Worm (Caenorhabditis elegans): Measurements from ENCODE around the gene C01G10.7.

The C01G10.7 gene

ce11 chrV:15058965-15059364, 26.6 kb upstream of the C01G10.7 start:
- no peak for TF ChIP-seq klf-2 (GFP tag; conservative IDR thresholded peaks at IDR 0.05)
- TF ChIP-seq T22C8.4 (GFP tag; IDR thresholded peaks at IDR 0.05): no peak
- no peak for TF ChIP-seq med-1 (GFP tag; optimal IDR thresholded peaks at IDR 0.05; ENCODE audit: insufficient read depth)
- no peak for TF ChIP-seq ref-1 (GFP tag; conservative IDR thresholded peaks at IDR 0.05)
- TF ChIP-seq cog-1 (tag; optimal IDR thresholded peaks at IDR 0.05): no peak
- no peak for TF ChIP-seq ztf-23 (GFP tag; IDR thresholded peaks at IDR 0.05)
- TF ChIP-seq ztf-29 (GFP tag; IDR thresholded peaks at IDR 0.05): no peak
- no peak for TF ChIP-seq flt-1 (GFP tag; IDR thresholded peaks at IDR 0.05)
- no peak for TF ChIP-seq tab-1 (GFP tag; IDR thresholded peaks at IDR 0.05)

ce11 chrV:15059534-15059933, 26.0 kb upstream of the C01G10.7 start, which contains the start of the genes mcm-3 and C25D7.15:
TSS of gene mcm-3 (minus strand) at chrV:15059599.
TSS of gene C25D7.15 (plus strand) at chrV:15059808.
- TF ChIP-seq tab-1 (GFP tag; IDR thresholded peaks at IDR 0.05) (no peak), klf-2 (GFP tag; conservative IDR thresholded peaks at IDR 0.05) (no peak), med-1 (GFP tag; optimal IDR thresholded peaks at IDR 0.05; ENCODE audit: insufficient read depth) (no peak), ztf-29 (GFP tag; IDR thresholded peaks at IDR 0.05) (no peak), T22C8.4 (GFP tag; IDR thresholded peaks at IDR 0.05) (no peak), ref-1 (GFP tag; conservative IDR thresholded peaks at IDR 0.05) (no peak), cog-1 (tag; optimal IDR thresholded peaks at IDR 0.05) (no peak), flt-1 (GFP tag; IDR thresholded peaks at IDR 0.05) (no peak), ztf-23 (GFP tag; IDR thresholded peaks at IDR 0.05) (no peak)

ce11 chrV:15060595-15060994, 25.0 kb upstream of the C01G10.7 start:
- TF ChIP-seq med-1 (GFP tag; optimal IDR thresholded peaks at IDR 0.05; ENCODE audit: insufficient read depth) (no peak), ztf-29 (GFP tag; IDR thresholded peaks at IDR 0.05) (no peak), tab-1 (GFP tag; IDR thresholded peaks at IDR 0.05) (no peak), klf-2 (GFP tag; conservative IDR thresholded peaks at IDR 0.05) (no peak), flt-1 (GFP tag; IDR thresholded peaks at IDR 0.05) (no peak), cog-1 (tag; optimal IDR thresholded peaks at IDR 0.05) (no peak), T22C8.4 (GFP tag; IDR thresholded peaks at IDR 0.05) (no peak), ref-1 (GFP tag; conservative IDR thresholded peaks at IDR 0.05) (no peak), ztf-23 (GFP tag; IDR thresholded peaks at IDR 0.05) (no peak)

- TF ChIP-seq ztf-29 (GFP tag; IDR thresholded peaks at IDR 0.05): no peak
- no peak for TF ChIP-seq cog-1 (tag; optimal IDR thresholded peaks at IDR 0.05)
- no peak for TF ChIP-seq klf-2 (GFP tag; conservative IDR thresholded peaks at IDR 0.05)
- no peak for TF ChIP-seq ztf-23 (GFP tag; IDR thresholded peaks at IDR 0.05)
- TF ChIP-seq tab-1 (GFP tag; IDR thresholded peaks at IDR 0.05): no peak
- no peak for TF ChIP-seq flt-1 (GFP tag; IDR thresholded peaks at IDR 0.05)
- TF ChIP-seq T22C8.4 (GFP tag; IDR thresholded peaks at IDR 0.05): no peak
- no peak for TF ChIP-seq ref-1 (GFP tag; conservative IDR thresholded peaks at IDR 0.05)
- TF ChIP-seq med-1 (GFP tag; optimal IDR thresholded peaks at IDR 0.05; ENCODE audit: insufficient read depth): no peak
These were observed 21.6 kb upstream of the C01G10.7 start, which contains the start of gene rap-2 for ce11 chrV:15063987-15064386. TSS of gene rap-2 (minus strand) at chrV:15064087.

- TF ChIP-seq med-1 (GFP tag; optimal IDR thresholded peaks at IDR 0.05; ENCODE audit: insufficient read depth) (no peak), T22C8.4 (GFP tag; IDR thresholded peaks at IDR 0.05) (peak; percentile 82)
These were observed 20.3 kb upstream of the C01G10.7 start, which contains the start of gene C25D7.9 for ce11 chrV:15065068-15065744. TSS of gene C25D7.9 (plus strand) at chrV:15065135.

ce11 chrV:15065837-15066348, 19.7 kb upstream of the C01G10.7 start, which contains the start of gene otub-1:
TSS of gene otub-1 (plus strand) at chrV:15066298.
- TF ChIP-seq ztf-29 (GFP tag; IDR thresholded peaks at IDR 0.05): no peak
- TF ChIP-seq flt-1 (GFP tag; IDR thresholded peaks at IDR 0.05): no peak
- TF ChIP-seq med-1 (GFP tag; optimal IDR thresholded peaks at IDR 0.05; ENCODE audit: insufficient read depth): no peak
- no peak for TF ChIP-seq ref-1 (GFP tag; conservative IDR thresholded peaks at IDR 0.05)
- TF ChIP-seq ztf-23 (GFP tag; IDR thresholded peaks at IDR 0.05): no peak
- no peak for TF ChIP-seq tab-1 (GFP tag; IDR thresholded peaks at IDR 0.05)
- no peak for TF ChIP-seq T22C8.4 (GFP tag; IDR thresholded peaks at IDR 0.05)
- TF ChIP-seq klf-2 (GFP tag; conservative IDR thresholded peaks at IDR 0.05): no peak
- TF ChIP-seq cog-1 (tag; optimal IDR thresholded peaks at IDR 0.05): no peak

- no peak for TF ChIP-seq ref-1 (GFP tag; conservative IDR thresholded peaks at IDR 0.05)
- no peak for TF ChIP-seq tab-1 (GFP tag; IDR thresholded peaks at IDR 0.05)
- TF ChIP-seq klf-2 (GFP tag; conservative IDR thresholded peaks at IDR 0.05): no peak
- TF ChIP-seq ztf-23 (GFP tag; IDR thresholded peaks at IDR 0.05): no peak
- no peak for TF ChIP-seq cog-1 (tag; optimal IDR thresholded peaks at IDR 0.05)
- no peak for TF ChIP-seq T22C8.4 (GFP tag; IDR thresholded peaks at IDR 0.05)
- no peak for TF ChIP-seq flt-1 (GFP tag; IDR thresholded peaks at IDR 0.05)
- no peak for TF ChIP-seq med-1 (GFP tag; optimal IDR thresholded peaks at IDR 0.05; ENCODE audit: insufficient read depth)
- no peak for TF ChIP-seq ztf-29 (GFP tag; IDR thresholded peaks at IDR 0.05)
These were observed 18.4 kb upstream of the C01G10.7 start, which contains the start of gene C25D7.10 for ce11 chrV:15067165-15067564. TSS of gene C25D7.10 (plus strand) at chrV:15067465.

- TF ChIP-seq T22C8.4 (GFP tag; IDR thresholded peaks at IDR 0.05): no peak
These were observed 17.2 kb upstream of the C01G10.7 start, which contains the start of gene dnj-3 for ce11 chrV:15068378-15068777. TSS of gene dnj-3 (plus strand) at chrV:15068678.

ce11 chrV:15069435-15069985, 16.0 kb upstream of the C01G10.7 start:
- TF ChIP-seq cog-1 (tag; optimal IDR thresholded peaks at IDR 0.05) (no peak), T22C8.4 (GFP tag; IDR thresholded peaks at IDR 0.05) (no peak), ztf-23 (GFP tag; IDR thresholded peaks at IDR 0.05) (no peak), klf-2 (GFP tag; conservative IDR thresholded peaks at IDR 0.05) (no peak), med-1 (GFP tag; optimal IDR thresholded peaks at IDR 0.05; ENCODE audit: insufficient read depth) (no peak), tab-1 (GFP tag; IDR thresholded peaks at IDR 0.05) (no peak), flt-1 (GFP tag; IDR thresholded peaks at IDR 0.05) (no peak), ztf-29 (GFP tag; IDR thresholded peaks at IDR 0.05) (no peak), ref-1 (GFP tag; conservative IDR thresholded peaks at IDR 0.05) (no peak)

All from whole organism, midembryonic.